Fruit fly (Drosophila melanogaster): ENCODE data around the gene CG11964.
A peak's percentile ranks its signal among the peaks of the same experiment; 100 is the strongest.

CG11964 gene

DNA sequence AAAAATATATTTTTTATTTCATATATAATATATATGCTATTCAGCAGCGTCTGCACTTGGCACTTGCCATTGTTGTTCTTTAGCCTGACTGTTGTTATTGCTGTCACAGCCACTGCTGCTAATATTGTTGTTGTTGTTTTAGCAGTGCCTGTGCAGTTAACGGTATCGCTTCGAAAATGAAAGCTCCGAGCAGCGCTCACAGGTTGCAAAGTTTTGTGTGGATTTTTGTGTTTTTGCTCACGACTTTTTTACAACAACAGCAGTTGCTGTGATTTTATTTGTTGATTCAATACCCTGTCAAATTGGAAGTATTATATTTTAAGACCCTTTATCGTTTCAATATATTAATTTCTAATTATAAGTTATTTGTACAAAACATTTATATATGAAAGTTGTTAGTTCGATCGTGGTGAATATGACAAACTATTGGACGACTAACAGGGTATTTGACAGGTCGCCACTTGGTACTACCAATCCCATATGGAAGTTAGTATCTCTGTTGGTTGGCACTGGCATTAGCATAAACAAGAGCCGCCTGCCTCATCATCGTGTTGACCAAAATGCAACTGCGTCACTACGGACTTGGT, 19.0 kb upstream of the CG11964 start (continued):
- TF ChIP-seq CG10654 (GFP tag; optimal IDR thresholded peaks at IDR 0.05), result no peak
- no peak for TF ChIP-seq pan (optimal IDR thresholded peaks at IDR 0.05)
- peak in 1 of 2 experiments; percentile 67 for TF ChIP-seq pan (GFP tag; optimal IDR thresholded peaks at IDR 0.05 in 1 of 2, IDR thresholded peaks at IDR 0.05 in 1 of 2)
- no peak for TF ChIP-seq HmgD (GFP tag; optimal IDR thresholded peaks at IDR 0.05)
- TF ChIP-seq CG4730 (GFP tag; IDR thresholded peaks at IDR 0.05), result 0 out of 2 replicates have a peak, but pooled peaks have one; percentile 35
- no peak for TF ChIP-seq MTF-1 (GFP tag; optimal IDR thresholded peaks at IDR 0.05; ENCODE audit: borderline replicate concordance)
- peak; percentile 7 for TF ChIP-seq tap (tag; optimal IDR thresholded peaks at IDR 0.05)
- TF ChIP-seq mam (GFP tag; optimal IDR thresholded peaks at IDR 0.05), result no peak
- TF ChIP-seq Meics (GFP tag; optimal IDR thresholded peaks at IDR 0.05), result no peak
- TF ChIP-seq CG15696 (tag; optimal IDR thresholded peaks at IDR 0.05), result no peak
- TF ChIP-seq CG30403 (GFP tag; optimal IDR thresholded peaks at IDR 0.05), result peak; percentile 5
- peak; percentile 67 for TF ChIP-seq gem (tag; optimal IDR thresholded peaks at IDR 0.05)
- no peak for TF ChIP-seq CG17912 (GFP tag; optimal IDR thresholded peaks at IDR 0.05)
- no peak for TF ChIP-seq al (GFP tag; IDR thresholded peaks at IDR 0.05)
- no peak for TF ChIP-seq CG7786 (GFP tag; optimal IDR thresholded peaks at IDR 0.05)
- TF ChIP-seq CG30020 (tag; optimal IDR thresholded peaks at IDR 0.05), result no peak
- no peak for TF ChIP-seq klu (GFP tag; IDR thresholded peaks at IDR 0.05)
- TF ChIP-seq Ravus (GFP tag; IDR thresholded peaks at IDR 0.05), result no peak
- TF ChIP-seq CG11247 (GFP tag; IDR thresholded peaks at IDR 0.05), result 0 out of 2 replicates have a peak, but pooled peaks have one; percentile 45
- no peak for TF ChIP-seq MBD-R2 (GFP tag; IDR thresholded peaks at IDR 0.05)
- peak; percentile 61 for TF ChIP-seq ATbp (GFP tag; optimal IDR thresholded peaks at IDR 0.05)
- peak in 1 of 2 experiments; percentile 14 for TF ChIP-seq Eip74EF (GFP tag; optimal IDR thresholded peaks at IDR 0.05)
- no peak for TF ChIP-seq CG3847 (GFP tag; IDR thresholded peaks at IDR 0.05)
- peak; percentile 75 for TF ChIP-seq CG17359 (tag; optimal IDR thresholded peaks at IDR 0.05)
- no peak for TF ChIP-seq nerfin-2 (GFP tag; IDR thresholded peaks at IDR 0.05; ENCODE audit: partially characterized antibody)
- peak; percentile 35 for TF ChIP-seq CG8924 (tag; optimal IDR thresholded peaks at IDR 0.05)
- TF ChIP-seq CG3281 (GFP tag; optimal IDR thresholded peaks at IDR 0.05), result no peak
- TF ChIP-seq ewg (GFP tag; optimal IDR thresholded peaks at IDR 0.05), result peak; percentile 32
- 0 out of 2 replicates have a peak, but pooled peaks have one; percentile 22 for TF ChIP-seq CG14441 (GFP tag; IDR thresholded peaks at IDR 0.05)
- no peak for TF ChIP-seq CG8089 (GFP tag; optimal IDR thresholded peaks at IDR 0.05)
- no peak for TF ChIP-seq CG6765 (GFP tag; optimal IDR thresholded peaks at IDR 0.05)
- TF ChIP-seq CG5953 (GFP tag; IDR thresholded peaks at IDR 0.05), result peak; percentile 51; the same call in 1 of the 2 replicates
- TF ChIP-seq chinmo (GFP tag; IDR thresholded peaks at IDR 0.05; ENCODE audit: partially characterized antibody), result no peak
- peak in 1 of 2 experiments; percentile 38 for TF ChIP-seq bsh (GFP tag; optimal IDR thresholded peaks at IDR 0.05)
- peak; percentile 57 for TF ChIP-seq CG2678 (tag; optimal IDR thresholded peaks at IDR 0.05)
- peak; percentile 2 for TF ChIP-seq CG15601 (tag; optimal IDR thresholded peaks at IDR 0.05)
- TF ChIP-seq CG3995 (GFP tag; optimal IDR thresholded peaks at IDR 0.05), result no peak
- TF ChIP-seq CG18262 (tag; optimal IDR thresholded peaks at IDR 0.05), result peak; percentile 60
- peak; percentile 19 for TF ChIP-seq CG4707 (GFP tag; optimal IDR thresholded peaks at IDR 0.05)
- peak; percentile 58 for TF ChIP-seq unpg (GFP tag; optimal IDR thresholded peaks at IDR 0.05)
- TF ChIP-seq Stat92E (GFP tag; optimal IDR thresholded peaks at IDR 0.05), result no peak
- peak; percentile 64 for TF ChIP-seq CG1603 (tag; optimal IDR thresholded peaks at IDR 0.05)
- TF ChIP-seq CG7556 (GFP tag; optimal IDR thresholded peaks at IDR 0.05), result peak; percentile 4
- peak; percentile 20 for TF ChIP-seq CG1529 (GFP tag; optimal IDR thresholded peaks at IDR 0.05)
- TF ChIP-seq HLHmδ (GFP tag; optimal IDR thresholded peaks at IDR 0.05), result no peak
- no peak for TF ChIP-seq ftz-f1 (GFP tag; optimal IDR thresholded peaks at IDR 0.05)
- no peak for TF ChIP-seq pho (GFP tag; optimal IDR thresholded peaks at IDR 0.05)
- no peak for TF ChIP-seq Lpt (GFP tag; optimal IDR thresholded peaks at IDR 0.05)
- TF ChIP-seq trem (tag; optimal IDR thresholded peaks at IDR 0.05), result no peak

Data from whole organism, embryonic.